Worm (Caenorhabditis elegans) whole organism, L2 larva: Measurements from ENCODE around the gene F07A11.4.
A peak's percentile ranks its signal among the peaks of the same experiment; 100 is the strongest.

ENCODE experiments used
- C34F6.9 ChIP-seq: fragments of 150-350 bp; optimal IDR thresholded peaks from 2 replicates; lab custom pipeline; 2014; ENCODE audit warnings: missing biosample characterization, missing genetic modification characterization
- F13H6.1 ChIP-seq: sonication (generic microtip); optimal IDR thresholded peaks from 2 replicates; lab custom pipeline; 2016; ENCODE audit warnings: missing genetic modification characterization, missing compliant biosample characterization
- R02D3.7 ChIP-seq: fragments of 150-350 bp; optimal IDR thresholded peaks from 2 replicates; lab custom pipeline; 2014; ENCODE audit warnings: missing biosample characterization, missing genetic modification characterization
- Y55F3AM.14 ChIP-seq: fragments of 200-800 bp; sonication (Bioruptor generic); optimal IDR thresholded peaks from 2 replicates; lab custom pipeline; 2018; ENCODE audit warnings: mild to moderate bottlenecking, missing genetic modification characterization, missing compliant biosample characterization
- ZK546.5 ChIP-seq: sonication (generic microtip); optimal IDR thresholded peaks from 2 replicates; lab custom pipeline; 2017; ENCODE audit warnings: missing biosample characterization, missing genetic modification characterization
- alr-1 ChIP-seq: fragments of 150-350 bp; optimal IDR thresholded peaks from 2 replicates; lab custom pipeline; 2014; ENCODE audit warnings: missing biosample characterization, missing genetic modification characterization
- aly-2 ChIP-seq: fragments of 150-350 bp; optimal IDR thresholded peaks from 2 replicates; lab custom pipeline; 2014; ENCODE audit warnings: missing biosample characterization, missing genetic modification characterization
- ama-1 ChIP-seq: fragments of 150-350 bp; optimal IDR thresholded peaks from 2 replicates; lab custom pipeline; 2018; ENCODE audit warnings: inconsistent platforms
- blmp-1 ChIP-seq: sonication (generic microtip); optimal IDR thresholded peaks from 2 replicates; lab custom pipeline; 2017; ENCODE audit warnings: missing genetic modification characterization, mild to moderate bottlenecking, missing compliant biosample characterization, antibody characterized with exemption, moderate library complexity; ENCODE audit not compliant: insufficient read depth
- ceh-16 ChIP-seq: fragments of 150-350 bp; optimal IDR thresholded peaks from 2 replicates; lab custom pipeline; 2014; ENCODE audit warnings: missing biosample characterization, missing genetic modification characterization
- ceh-82 ChIP-seq: fragments of 150-350 bp; optimal IDR thresholded peaks from 2 replicates; lab custom pipeline; 2014; ENCODE audit warnings: missing biosample characterization, missing genetic modification characterization
- crh-2 ChIP-seq: sonication (generic microtip); optimal IDR thresholded peaks from 2 replicates; lab custom pipeline; 2017; ENCODE audit warnings: missing biosample characterization, missing genetic modification characterization
- egl-27 ChIP-seq: sonication (generic microtip); optimal IDR thresholded peaks from 3 replicates; lab custom pipeline; 2017; ENCODE audit warnings: missing biosample characterization, missing genetic modification reagents, missing genetic modification characterization
- elt-1 ChIP-seq: fragments of 150-350 bp; optimal IDR thresholded peaks from 2 replicates; lab custom pipeline; 2014; ENCODE audit warnings: missing biosample characterization, missing genetic modification characterization
- elt-3 ChIP-seq: sonication (generic microtip); optimal IDR thresholded peaks from 2 replicates; lab custom pipeline; 2017; ENCODE audit warnings: missing biosample characterization, missing genetic modification characterization
- fos-1 ChIP-seq: fragments of 150-350 bp; optimal IDR thresholded peaks from 2 replicates; lab custom pipeline; 2014; ENCODE audit warnings: missing biosample characterization, missing genetic modification characterization
- lin-11 ChIP-seq: fragments of 150-350 bp; sonication (generic microtip); optimal IDR thresholded peaks from 2 replicates; lab custom pipeline; 2014; ENCODE audit warnings: missing biosample characterization, missing genetic modification characterization, inconsistent platforms, mixed read lengths
- lin-13 ChIP-seq: fragments of 150-350 bp; optimal IDR thresholded peaks from 2 replicates; lab custom pipeline; 2014; ENCODE audit warnings: missing biosample characterization, missing genetic modification reagents, missing genetic modification characterization
- lin-39 ChIP-seq: fragments of 150-350 bp; optimal IDR thresholded peaks from 2 replicates; lab custom pipeline; 2014; ENCODE audit warnings: missing biosample characterization, missing genetic modification reagents, missing genetic modification characterization
- lsy-2 ChIP-seq, 2 experiments: fragments of 150-350 bp in 1 of 2; sonication (generic microtip) in 1 of 2; optimal IDR thresholded peaks; 2 replicates each; lab custom pipeline; 2014 to 2017; ENCODE audit warnings: missing biosample characterization in 2 of 2, missing genetic modification characterization in 2 of 2
- mbf-1 ChIP-seq: sonication (generic microtip); optimal IDR thresholded peaks from 2 replicates; lab custom pipeline; 2017; ENCODE audit warnings: missing biosample characterization, missing genetic modification characterization
- mdl-1 ChIP-seq, 2 experiments: fragments of 150-350 bp in 1 of 2; sonication (generic microtip) in 1 of 2; optimal IDR thresholded peaks; 2 replicates each; lab custom pipeline; 2017; ENCODE audit warnings: missing biosample characterization in 2 of 2, missing genetic modification characterization in 2 of 2
- nhr-10 ChIP-seq: sonication (generic microtip); optimal IDR thresholded peaks from 2 replicates; lab custom pipeline; 2017; ENCODE audit warnings: missing biosample characterization, missing genetic modification characterization
- nhr-11 ChIP-seq: fragments of 150-350 bp; optimal IDR thresholded peaks from 2 replicates; lab custom pipeline; 2014; ENCODE audit warnings: missing biosample characterization, missing genetic modification characterization
- nhr-12 ChIP-seq: fragments of 150-350 bp; optimal IDR thresholded peaks from 2 replicates; lab custom pipeline; 2014; ENCODE audit warnings: missing biosample characterization, missing genetic modification characterization
- nhr-129 ChIP-seq: fragments of 150-350 bp; optimal IDR thresholded peaks from 2 replicates; lab custom pipeline; 2014; ENCODE audit warnings: missing biosample characterization, missing genetic modification characterization
- nhr-21 ChIP-seq: fragments of 150-350 bp; optimal IDR thresholded peaks from 2 replicates; lab custom pipeline; 2014; ENCODE audit warnings: missing biosample characterization, missing genetic modification characterization
- nhr-23 ChIP-seq: fragments of 150-350 bp; optimal IDR thresholded peaks from 2 replicates; lab custom pipeline; 2014; ENCODE audit warnings: missing biosample characterization, missing genetic modification reagents, missing genetic modification characterization
- nhr-237 ChIP-seq: fragments of 150-350 bp; optimal IDR thresholded peaks from 2 replicates; lab custom pipeline; 2014; ENCODE audit warnings: missing biosample characterization, missing genetic modification characterization
- nhr-25 ChIP-seq: fragments of 150-350 bp; sonication (generic microtip); optimal IDR thresholded peaks from 3 replicates; lab custom pipeline; 2014; ENCODE audit warnings: missing biosample characterization, missing genetic modification characterization
- nhr-6 ChIP-seq: fragments of 150-350 bp; optimal IDR thresholded peaks from 2 replicates; lab custom pipeline; 2014; ENCODE audit warnings: missing biosample characterization, missing genetic modification characterization
- nhr-77 ChIP-seq: fragments of 150-350 bp; optimal IDR thresholded peaks from 2 replicates; lab custom pipeline; 2014; ENCODE audit warnings: missing biosample characterization, missing genetic modification characterization
- peb-1 ChIP-seq: fragments of 150-350 bp; optimal IDR thresholded peaks from 2 replicates; lab custom pipeline; 2014; ENCODE audit warnings: missing biosample characterization, missing genetic modification characterization
- sem-4 ChIP-seq: fragments of 150-350 bp; optimal IDR thresholded peaks from 2 replicates; lab custom pipeline; 2014; ENCODE audit warnings: missing biosample characterization, missing genetic modification reagents, missing genetic modification characterization
- skn-1 ChIP-seq: sonication (generic microtip); optimal IDR thresholded peaks from 2 replicates; lab custom pipeline; 2017; ENCODE audit warnings: missing biosample characterization, missing genetic modification characterization
- sma-3 ChIP-seq: sonication (generic microtip); optimal IDR thresholded peaks from 2 replicates; lab custom pipeline; 2016; ENCODE audit warnings: missing genetic modification reagents, missing genetic modification characterization, missing compliant biosample characterization
- sma-9 ChIP-seq, 2 experiments: fragments of 150-350 bp in 1 of 2; sonication (generic microtip) in 1 of 2; optimal IDR thresholded peaks; 2 replicates each; lab custom pipeline; 2014 to 2016; ENCODE audit warnings: missing genetic modification characterization in 2 of 2, mild to moderate bottlenecking in 1 of 2, missing biosample characterization in 1 of 2, missing compliant biosample characterization in 1 of 2, missing genetic modification reagents in 1 of 2, moderate library complexity in 1 of 2
- snpc-4 ChIP-seq: fragments of 150-350 bp; optimal IDR thresholded peaks from 2 replicates; lab custom pipeline; 2014; ENCODE audit warnings: missing biosample characterization, missing genetic modification characterization
- unc-55 ChIP-seq: fragments of 150-350 bp; sonication (generic microtip); optimal IDR thresholded peaks from 3 replicates; lab custom pipeline; 2014; ENCODE audit warnings: missing biosample characterization, missing genetic modification reagents, missing genetic modification characterization
- unc-62 ChIP-seq: fragments of 150-350 bp; optimal IDR thresholded peaks from 2 replicates; lab custom pipeline; 2014; ENCODE audit warnings: missing biosample characterization, missing genetic modification reagents, missing genetic modification characterization
- zag-1 ChIP-seq: fragments of 150-350 bp; optimal IDR thresholded peaks from 2 replicates; lab custom pipeline; 2014; ENCODE audit warnings: missing biosample characterization, missing genetic modification characterization
- ztf-1 ChIP-seq: fragments of 200-800 bp; sonication (Bioruptor generic); conservative IDR thresholded peaks from 2 replicates; pipeline ENCODE4 v1.3.6; 2022; ENCODE audit warnings: missing genetic modification characterization, missing compliant biosample characterization
- ztf-4 ChIP-seq: fragments of 150-350 bp; optimal IDR thresholded peaks from 2 replicates; lab custom pipeline; 2014; ENCODE audit warnings: missing biosample characterization, missing genetic modification characterization

Gene F07A11.4

DNA sequence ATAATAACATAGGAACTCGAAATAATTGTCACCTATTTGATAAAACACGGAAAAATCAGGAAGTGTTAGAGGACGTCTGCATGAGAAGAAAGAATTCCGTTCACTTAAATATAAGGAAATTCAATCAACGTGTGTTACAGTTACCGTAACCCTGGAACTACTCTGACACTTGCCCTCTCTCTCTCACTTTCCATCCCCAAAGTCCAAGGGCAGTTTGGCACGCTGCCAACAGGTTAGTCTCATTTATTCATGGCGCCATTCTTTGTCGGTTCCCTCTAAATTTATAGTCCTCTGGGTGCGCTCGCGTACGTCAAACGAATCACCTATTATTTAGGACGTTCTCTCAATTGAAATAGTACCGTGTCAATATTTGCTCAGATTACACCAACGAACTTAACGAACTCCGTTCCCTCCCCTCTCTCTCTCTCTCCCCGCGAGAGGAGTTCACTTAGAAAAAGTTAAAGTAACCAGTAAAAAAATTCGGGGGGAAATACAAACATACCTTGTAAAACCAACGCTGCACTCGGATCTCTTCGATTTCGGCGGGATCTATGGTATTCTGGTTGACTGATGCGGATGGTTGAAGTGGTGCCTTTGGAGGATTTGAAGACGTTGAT, 19.9 kb downstream of the F07A11.4 start:
- peak; percentile 35 for TF ChIP-seq F13H6.1 (tag; lab: Kevin White, UChicago)
- peak; percentile 44 for TF ChIP-seq nhr-25
- no peak for TF ChIP-seq aly-2
- peak; percentile 47 for TF ChIP-seq blmp-1 (tag; lab: Kevin White, UChicago)

- TF ChIP-seq ama-1 (lab: Kevin White, UChicago) (no peak), nhr-23 (no peak), ztf-4 (tag; lab: Kevin White, UChicago) (no peak), ZK546.5 (tag; lab: Kevin White, UChicago) (no peak), mdl-1 (tag; optimal IDR thresholded peaks at IDR 0.05; lab: Kevin White, UChicago) (no peak), zag-1 (peak; percentile 56), ceh-16 (tag; lab: Kevin White, UChicago) (no peak), C34F6.9 (tag; lab: Kevin White, UChicago) (peak; percentile 49), fos-1 (tag; lab: Kevin White, UChicago) (peak; percentile 12), mbf-1 (tag; lab: Kevin White, UChicago) (no peak), nhr-10 (no peak), sem-4 (tag; lab: Kevin White, UChicago) (no peak), nhr-21 (tag; lab: Kevin White, UChicago) (no peak), lsy-2 (tag; optimal IDR thresholded peaks at IDR 0.05; lab: Kevin White, UChicago) (peak in 1 of 2 experiments; percentile 29), unc-62 (GFP tag; lab: Kevin White, UChicago) (no peak), elt-3 (tag; lab: Kevin White, UChicago) (no peak), R02D3.7 (tag; lab: Kevin White, UChicago) (no peak), snpc-4 (tag; lab: Kevin White, UChicago) (no peak), F13H6.1 (tag; lab: Kevin White, UChicago) (no peak), sma-3 (GFP tag; lab: Kevin White, UChicago) (no peak), sma-9 (GFP tag; optimal IDR thresholded peaks at IDR 0.05; lab: Kevin White, UChicago) (no peak), sma-9 (tag; optimal IDR thresholded peaks at IDR 0.05; lab: Kevin White, UChicago) (no peak), alr-1 (tag; lab: Kevin White, UChicago) (no peak), nhr-6 (tag; lab: Kevin White, UChicago) (no peak), nhr-129 (tag; lab: Kevin White, UChicago) (no peak), aly-2 (no peak), nhr-25 (no peak)
Observed at ce11 chrII:11621576-11621975, 20.8 kb downstream of the F07A11.4 start.

DNA sequence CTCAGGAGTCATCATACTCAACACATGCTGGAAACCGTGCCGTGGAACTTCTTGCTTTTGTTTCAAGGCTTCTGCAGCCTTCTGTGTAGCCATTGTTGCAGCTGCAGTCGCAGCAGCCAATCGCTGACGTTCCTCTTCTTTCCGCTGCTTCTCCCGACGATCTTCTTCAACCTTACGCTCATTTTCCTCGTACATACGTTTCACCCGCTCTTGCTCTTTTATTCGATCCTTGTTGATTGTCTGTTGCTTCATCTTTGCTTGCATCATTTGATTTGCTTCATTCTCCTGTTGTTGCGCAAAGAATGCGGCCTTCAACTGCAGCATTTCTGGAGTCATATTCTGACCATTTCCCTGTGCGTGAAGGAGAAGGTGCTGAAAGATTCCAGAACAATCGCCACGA, 21.8 kb downstream of the F07A11.4 start:
- TF ChIP-seq zag-1 (no peak), egl-27 (no peak)

DNA sequence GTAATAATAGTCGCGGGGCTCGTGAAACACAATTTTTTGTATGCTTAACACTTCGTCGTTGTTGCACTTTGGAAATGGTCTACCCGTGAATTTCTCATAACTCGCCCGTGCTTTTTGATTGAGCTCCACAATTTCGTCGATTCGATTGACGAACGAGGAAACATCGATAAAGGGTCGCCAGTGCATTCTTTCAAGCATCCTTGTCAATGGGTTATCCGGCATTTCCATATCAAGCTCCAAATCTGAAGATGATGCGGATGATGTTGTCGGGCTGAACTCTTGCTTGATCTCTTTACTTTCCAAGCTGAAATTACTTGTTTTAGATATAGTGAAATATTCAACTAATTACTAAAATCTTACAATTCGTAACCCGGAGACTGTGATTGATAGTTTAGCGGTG, 27.1 kb downstream of the F07A11.4 start:
- no peak for TF ChIP-seq lin-39 (tag; lab: Kevin White, UChicago)
- no peak for TF ChIP-seq skn-1
- no peak for TF ChIP-seq nhr-77 (tag; lab: Kevin White, UChicago)
- no peak for TF ChIP-seq nhr-237
- TF ChIP-seq lin-13 (GFP tag; lab: Kevin White, UChicago), result no peak
- no peak for TF ChIP-seq egl-27
- no peak for TF ChIP-seq sem-4 (tag; lab: Kevin White, UChicago)
- TF ChIP-seq elt-1 (tag; lab: Kevin White, UChicago), result no peak
- no peak for TF ChIP-seq lin-11 (tag; lab: Kevin White, UChicago)

ce11 chrII:11629957-11630356, 29.1 kb downstream of the F07A11.4 start:
- no peak for TF ChIP-seq ceh-82 (tag; lab: Kevin White, UChicago)
- TF ChIP-seq nhr-77 (tag; lab: Kevin White, UChicago), result no peak
- no peak for TF ChIP-seq skn-1
- TF ChIP-seq Y55F3AM.14 (GFP tag; lab: Kevin White, UChicago), result no peak
- TF ChIP-seq peb-1 (tag; lab: Kevin White, UChicago), result no peak
- TF ChIP-seq alr-1 (tag; lab: Kevin White, UChicago), result no peak
- peak; percentile 21 for TF ChIP-seq unc-55 (GFP tag; lab: Kevin White, UChicago)
- no peak for TF ChIP-seq crh-2 (tag; lab: Kevin White, UChicago)
- no peak for TF ChIP-seq nhr-129 (tag; lab: Kevin White, UChicago)
- no peak for TF ChIP-seq nhr-12 (tag; lab: Kevin White, UChicago)
- no peak for TF ChIP-seq mbf-1 (tag; lab: Kevin White, UChicago)
- TF ChIP-seq nhr-25, result no peak
- no peak for TF ChIP-seq fos-1 (tag; lab: Kevin White, UChicago)
- TF ChIP-seq aly-2, result no peak
- no peak for TF ChIP-seq ztf-1 (GFP tag; lab: Robert Waterston, UW)
- TF ChIP-seq R02D3.7 (tag; lab: Kevin White, UChicago), result no peak
- peak; percentile 35 for TF ChIP-seq F13H6.1 (tag; lab: Kevin White, UChicago)
- peak; percentile 11 for TF ChIP-seq C34F6.9 (tag; lab: Kevin White, UChicago)
- TF ChIP-seq sma-3 (GFP tag; lab: Kevin White, UChicago), result no peak
- no peak for TF ChIP-seq nhr-11 (tag; lab: Kevin White, UChicago)
